Fruit fly (Drosophila melanogaster) whole organism, wandering third instar larva: ENCODE measurements around the gene Obp83ef.

ENCODE experiments used
- Abd-B ChIP-seq: fragments of >200 bp; optimal IDR thresholded peaks from 2 replicates; lab custom pipeline; 2017; ENCODE audit warnings: missing biosample characterization, missing genetic modification characterization
- CG9705 ChIP-seq: fragments of 200-800 bp; sonication (Bioruptor generic); optimal IDR thresholded peaks from 2 replicates; lab custom pipeline; 2018; ENCODE audit warnings: missing biosample characterization, mild to moderate bottlenecking, missing genetic modification characterization
- CrebA ChIP-seq: fragments of 200-800 bp; sonication (Bioruptor generic); optimal IDR thresholded peaks from 2 replicates; lab custom pipeline; 2016; ENCODE audit warnings: missing biosample characterization, mild to moderate bottlenecking, missing genetic modification characterization, borderline replicate concordance
- Dif ChIP-seq: fragments of 200-275, 200-300 bp; sonication (Bioruptor generic); optimal IDR thresholded peaks from 2 replicates; lab custom pipeline; 2018; ENCODE audit warnings: missing biosample characterization, missing genetic modification characterization; ENCODE audit not compliant: partially characterized antibody
- HLH106 ChIP-seq: fragments of 200-800 bp; optimal IDR thresholded peaks from 3 replicates; lab custom pipeline; 2019; ENCODE audit warnings: missing biosample characterization, mild to moderate bottlenecking, missing genetic modification characterization, moderate library complexity
- Hr78 ChIP-seq: fragments of >200 bp; optimal IDR thresholded peaks from 2 replicates; lab custom pipeline; 2017; ENCODE audit warnings: missing biosample characterization, missing genetic modification characterization
- Mio ChIP-seq: sonication (Bioruptor generic); optimal IDR thresholded peaks from 2 replicates; lab custom pipeline; 2016; ENCODE audit warnings: missing biosample characterization, missing genetic modification characterization
- Myc ChIP-seq: fragments of >200 bp; optimal IDR thresholded peaks from 2 replicates; lab custom pipeline; 2017
- N ChIP-seq: fragments of >200 bp; optimal IDR thresholded peaks from 2 replicates; lab custom pipeline; 2018; ENCODE audit warnings: missing biosample characterization, missing external identifiers, missing genetic modification characterization
- Rel ChIP-seq, 2 experiments: fragments of 200-800 bp; sonication (Bioruptor generic) in 1 of 2; optimal IDR thresholded peaks; 2 replicates in 1 of 2; 3 replicates in 1 of 2; lab custom pipeline; 2016 to 2019; ENCODE audit warnings: mild to moderate bottlenecking in 2 of 2, missing biosample characterization in 2 of 2, missing genetic modification characterization in 2 of 2, moderate library complexity in 1 of 2
- Sp1 ChIP-seq: fragments of 200-800 bp; sonication (Bioruptor generic); optimal IDR thresholded peaks from 3 replicates; lab custom pipeline; 2019; ENCODE audit warnings: missing biosample characterization, mild to moderate bottlenecking, missing genetic modification characterization, moderate library complexity
- Vsx2 ChIP-seq: fragments of 200-300, 225-300 bp; sonication (Bioruptor generic); optimal IDR thresholded peaks from 2 replicates; lab custom pipeline; 2018; ENCODE audit warnings: missing biosample characterization, missing genetic modification characterization; ENCODE audit not compliant: partially characterized antibody
- br ChIP-seq: fragments of 200-800 bp; sonication (Bioruptor generic); optimal IDR thresholded peaks from 2 replicates; lab custom pipeline; 2016; ENCODE audit warnings: missing biosample characterization, missing genetic modification characterization
- dl ChIP-seq, 2 experiments: fragments of 175-275, 200-275 bp in 1 of 2; fragments of 200-275 bp in 1 of 2; sonication (Bioruptor generic); optimal IDR thresholded peaks; lab custom pipeline; 2018; ENCODE audit warnings: mild to moderate bottlenecking in 2 of 2, missing biosample characterization in 2 of 2, missing genetic modification characterization in 2 of 2, moderate library complexity in 2 of 2; ENCODE audit not compliant: partially characterized antibody in 2 of 2, insufficient read depth in 1 of 2
- dsf ChIP-seq: sonication (Bioruptor generic); optimal IDR thresholded peaks from 2 replicates; lab custom pipeline; 2016; ENCODE audit warnings: missing biosample characterization, missing genetic modification characterization, borderline replicate concordance
- ey ChIP-seq: fragments of 200-800 bp; sonication (Bioruptor generic); optimal IDR thresholded peaks from 2 replicates; lab custom pipeline; 2016; ENCODE audit warnings: missing biosample characterization, missing genetic modification characterization
- jim ChIP-seq: fragments of 175-275, 200-325 bp; sonication (Bioruptor generic); optimal IDR thresholded peaks from 2 replicates; lab custom pipeline; 2016; ENCODE audit warnings: missing biosample characterization, mild to moderate bottlenecking, missing genetic modification characterization
- lola ChIP-seq: fragments of >200 bp; optimal IDR thresholded peaks from 2 replicates; lab custom pipeline; 2017; ENCODE audit warnings: missing biosample characterization, missing genetic modification characterization
- pan ChIP-seq: fragments of >200 bp; optimal IDR thresholded peaks from 2 replicates; lab custom pipeline; 2017
- rgr ChIP-seq: fragments of 200-800 bp; sonication (Bioruptor generic); optimal IDR thresholded peaks from 3 replicates; lab custom pipeline; 2016; ENCODE audit warnings: missing biosample characterization, mild to moderate bottlenecking, missing genetic modification characterization
- sv ChIP-seq: fragments of 200-800 bp; sonication (Bioruptor generic); optimal IDR thresholded peaks from 3 replicates; lab custom pipeline; 2016; ENCODE audit warnings: missing biosample characterization, missing genetic modification characterization
- tai ChIP-seq: sonication (Bioruptor generic); optimal IDR thresholded peaks from 2 replicates; lab custom pipeline; 2016; ENCODE audit warnings: missing biosample characterization, missing genetic modification characterization
- woc ChIP-seq: sonication (Bioruptor generic); optimal IDR thresholded peaks from 2 replicates; lab custom pipeline; 2016; ENCODE audit warnings: missing biosample characterization, mild to moderate bottlenecking, missing genetic modification characterization

Obp83ef gene

dm6 chr3R:6110916-6111315, at the start of gene Obp83ef:
Obp83ef (minus strand) TSS chr3R:6111034.
- no peak for TF ChIP-seq Rel (GFP tag; optimal IDR thresholded peaks at IDR 0.05; lab: Kevin White, UChicago)
- TF ChIP-seq Rel (tag; optimal IDR thresholded peaks at IDR 0.05; lab: Kevin White, UChicago), result peak; percentile 5
- TF ChIP-seq dsf (GFP tag; lab: Kevin White, UChicago), result no peak
- no peak for TF ChIP-seq br (GFP tag; lab: Kevin White, UChicago)

dm6 chr3R:6156963-6157498, 46.2 kb upstream of the Obp83ef start, which contains the start of gene CG31559:
CG31559 (minus strand) TSS chr3R:6157235.
- TF ChIP-seq HLH106 (tag; lab: Kevin White, UChicago), result no peak
- peak; percentile 26 for TF ChIP-seq Vsx2 (GFP tag; lab: Kevin White, UChicago)
- TF ChIP-seq Dif (GFP tag; lab: Kevin White, UChicago), result peak; percentile 77
- TF ChIP-seq lola (GFP tag; lab: Kevin White, UChicago), result no peak
- peak; percentile 41 to 67 for TF ChIP-seq dl (GFP tag; optimal IDR thresholded peaks at IDR 0.05; lab: Kevin White, UChicago; ENCODE audit: insufficient read depth in 1 of 2, partially characterized antibody in 2 of 2)

dm6 chr3R:6154773-6155295, 44.0 kb upstream of the Obp83ef start:
- no peak for TF ChIP-seq lola (GFP tag; lab: Kevin White, UChicago)
- no peak for TF ChIP-seq jim (GFP tag; lab: Kevin White, UChicago)
- no peak for TF ChIP-seq tai (GFP tag; lab: Kevin White, UChicago)
- no peak for TF ChIP-seq N (GFP tag; lab: Kevin White, UChicago)
- TF ChIP-seq, all 38 proteins: peak for 0

dm6 chr3R:6153574-6153973, 42.7 kb upstream of the Obp83ef start:
- no peak for TF ChIP-seq Mio (GFP tag; lab: Kevin White, UChicago)
- no peak for TF ChIP-seq sv (GFP tag; lab: Kevin White, UChicago)
- TF ChIP-seq HLH106 (tag; lab: Kevin White, UChicago), result no peak
- no peak for TF ChIP-seq Abd-B (GFP tag; lab: Kevin White, UChicago)
- TF ChIP-seq woc (GFP tag; lab: Kevin White, UChicago), result no peak
- TF ChIP-seq Hr78 (GFP tag; lab: Kevin White, UChicago), result no peak
- no peak for TF ChIP-seq CrebA (GFP tag; lab: Kevin White, UChicago)
- TF ChIP-seq dsf (GFP tag; lab: Kevin White, UChicago), result no peak
- TF ChIP-seq ey, result no peak
- no peak for TF ChIP-seq br (GFP tag; lab: Kevin White, UChicago)
- TF ChIP-seq, all 38 proteins: peak for 0

dm6 chr3R:6149593-6149992, 38.8 kb upstream of the Obp83ef start:
- TF ChIP-seq N (GFP tag; lab: Kevin White, UChicago) (peak; percentile 74), Vsx2 (GFP tag; lab: Kevin White, UChicago) (peak; percentile 65), lola (GFP tag; lab: Kevin White, UChicago) (peak; percentile 96), ey (no peak), Mio (GFP tag; lab: Kevin White, UChicago) (no peak), Dif (GFP tag; lab: Kevin White, UChicago) (peak; percentile 19), pan (lab: Kevin White, UChicago) (no peak), Myc (lab: Kevin White, UChicago) (peak; percentile 84)
- TF ChIP-seq, all 38 proteins: peak for 5

dm6 chr3R:6149130-6149529, 38.3 kb upstream of the Obp83ef start:
- TF ChIP-seq sv (GFP tag; lab: Kevin White, UChicago), result no peak
- no peak for TF ChIP-seq Sp1 (GFP tag; lab: Kevin White, UChicago)
- no peak for TF ChIP-seq CG9705 (GFP tag; lab: Kevin White, UChicago)
- TF ChIP-seq dsf (GFP tag; lab: Kevin White, UChicago), result no peak
- TF ChIP-seq woc (GFP tag; lab: Kevin White, UChicago), result no peak
- no peak for TF ChIP-seq ey
- no peak for TF ChIP-seq br (GFP tag; lab: Kevin White, UChicago)
- no peak for TF ChIP-seq Hr78 (GFP tag; lab: Kevin White, UChicago)

dm6 chr3R:6141768-6142167, 30.9 kb upstream of the Obp83ef start:
- TF ChIP-seq Myc (lab: Kevin White, UChicago), result no peak
- TF ChIP-seq rgr, result no peak
- no peak for TF ChIP-seq HLH106 (tag; lab: Kevin White, UChicago)
- TF ChIP-seq, all 38 proteins: peak for 0
